Worm (Caenorhabditis elegans): ENCODE measurements around the gene dhhc-10.

ce11 chrX:4660268-4660880 lies 46.6 kb upstream of the dhhc-10 start, which contains the start of gene nhr-45:
- TF ChIP-seq flt-1 (GFP tag; IDR thresholded peaks at IDR 0.05), result no peak
- no peak for TF ChIP-seq tab-1 (GFP tag; IDR thresholded peaks at IDR 0.05)

All from whole organism, midembryonic.